Worm (Caenorhabditis elegans) whole organism, L1 larva: Measurements from ENCODE around the gene F31F4.11.
A peak's percentile ranks its signal among the peaks of the same experiment; 100 is the strongest.

Experiments
- C04F5.9 ChIP-seq: sonication (generic microtip); optimal IDR thresholded peaks from 2 replicates; lab custom pipeline; 2016; ENCODE audit warnings: missing genetic modification characterization, missing compliant biosample characterization
- C16A3.4 ChIP-seq: fragments of 150-350 bp; optimal IDR thresholded peaks from 2 replicates; lab custom pipeline; 2014; ENCODE audit warnings: missing biosample characterization, missing genetic modification characterization
- ceh-63 ChIP-seq: fragments of 200-800 bp; sonication (Bioruptor generic); optimal IDR thresholded peaks from 2 replicates; lab custom pipeline; 2018; ENCODE audit warnings: mild to moderate bottlenecking, missing genetic modification characterization, missing compliant biosample characterization
- ceh-82 ChIP-seq, 3 experiments: fragments of 150-350 bp in 1 of 3; sonication (generic microtip) in 2 of 3; optimal IDR thresholded peaks; 2 replicates each; lab custom pipeline; 2014 to 2017; ENCODE audit warnings: missing biosample characterization in 3 of 3, missing genetic modification characterization in 3 of 3
- ceh-90 ChIP-seq: sonication (generic microtip); optimal IDR thresholded peaks from 2 replicates; lab custom pipeline; 2016; ENCODE audit warnings: missing genetic modification characterization, missing compliant biosample characterization
- ces-1 ChIP-seq: fragments of 150-350 bp; optimal IDR thresholded peaks from 2 replicates; lab custom pipeline; 2014; ENCODE audit warnings: missing biosample characterization, missing genetic modification reagents, missing genetic modification characterization
- dsc-1 ChIP-seq: sonication (generic microtip); optimal IDR thresholded peaks from 2 replicates; lab custom pipeline; 2016; ENCODE audit warnings: mild to moderate bottlenecking, missing genetic modification characterization, missing compliant biosample characterization
- efl-3 ChIP-seq: fragments of 200-800 bp; sonication (Bioruptor generic); optimal IDR thresholded peaks from 2 replicates; lab custom pipeline; 2018; ENCODE audit warnings: mild to moderate bottlenecking, missing genetic modification characterization, missing compliant biosample characterization
- egl-27 ChIP-seq, 2 experiments: fragments of 150-350 bp in 1 of 2; sonication (generic microtip); optimal IDR thresholded peaks; 3 replicates each; lab custom pipeline; 2017 to 2018; ENCODE audit warnings: missing biosample characterization in 2 of 2, missing genetic modification characterization in 2 of 2, missing genetic modification reagents in 2 of 2
- elt-3 ChIP-seq, 6 experiments: fragments of 150-350 bp in 1 of 6; sonication (generic microtip); optimal IDR thresholded peaks; 2 replicates each; lab custom pipeline; 2017 to 2018; ENCODE audit warnings: missing biosample characterization in 6 of 6, missing genetic modification characterization in 6 of 6, inconsistent platforms in 1 of 6
- ets-5 ChIP-seq: fragments of 200-800 bp; sonication (Bioruptor generic); IDR thresholded peaks from 2 replicates; pipeline ENCODE4 v1.3.6; 2022; ENCODE audit warnings: missing genetic modification characterization, missing compliant biosample characterization
- fkh-4 ChIP-seq: sonication (generic microtip); optimal IDR thresholded peaks from 2 replicates; lab custom pipeline; 2016; ENCODE audit warnings: missing compliant biosample characterization, missing genetic modification characterization, borderline replicate concordance
- grh-1 ChIP-seq: fragments of 200-800 bp; sonication (Bioruptor generic); IDR thresholded peaks from 2 replicates; pipeline ENCODE4 v1.3.6; 2022; ENCODE audit warnings: missing genetic modification reagents, missing genetic modification characterization, missing compliant biosample characterization
- hlh-17 ChIP-seq: fragments of 200-800 bp; sonication (Bioruptor generic); optimal IDR thresholded peaks from 2 replicates; lab custom pipeline; 2018; ENCODE audit warnings: missing genetic modification characterization, mild to moderate bottlenecking, missing compliant biosample characterization, moderate library complexity, borderline replicate concordance
- hlh-4 ChIP-seq: sonication (generic microtip); optimal IDR thresholded peaks from 2 replicates; lab custom pipeline; 2016; ENCODE audit warnings: mild to moderate bottlenecking, missing genetic modification characterization, missing compliant biosample characterization
- irx-1 ChIP-seq: sonication (generic microtip); optimal IDR thresholded peaks from 2 replicates; lab custom pipeline; 2016; ENCODE audit warnings: missing genetic modification characterization, missing compliant biosample characterization
- isw-1 ChIP-seq: fragments of 200-800 bp; sonication (Bioruptor generic); IDR thresholded peaks from 2 replicates; pipeline ENCODE4 v1.3.6; 2022; ENCODE audit warnings: missing genetic modification characterization, missing compliant biosample characterization
- lsy-2 ChIP-seq, 2 experiments: fragments of 150-350 bp; optimal IDR thresholded peaks; 2 replicates each; lab custom pipeline; 2014; ENCODE audit warnings: missing biosample characterization in 2 of 2, missing genetic modification characterization in 2 of 2
- nhr-12 ChIP-seq: sonication (generic microtip); optimal IDR thresholded peaks from 2 replicates; lab custom pipeline; 2017; ENCODE audit warnings: missing biosample characterization, missing genetic modification characterization
- nhr-47 ChIP-seq: sonication (generic microtip); optimal IDR thresholded peaks from 2 replicates; lab custom pipeline; 2016; ENCODE audit warnings: mild to moderate bottlenecking, missing genetic modification characterization, moderate library complexity, missing compliant biosample characterization
- nhr-71 ChIP-seq: sonication (generic microtip); optimal IDR thresholded peaks from 2 replicates; lab custom pipeline; 2016; ENCODE audit warnings: mild to moderate bottlenecking, missing genetic modification characterization, moderate library complexity, missing compliant biosample characterization
- nhr-77 ChIP-seq: fragments of 150-350 bp; optimal IDR thresholded peaks from 2 replicates; lab custom pipeline; 2014; ENCODE audit warnings: missing biosample characterization, missing genetic modification characterization
- nhr-84 ChIP-seq: sonication (generic microtip); optimal IDR thresholded peaks from 2 replicates; lab custom pipeline; 2017; ENCODE audit warnings: missing biosample characterization, missing genetic modification characterization
- nhr-90 ChIP-seq: sonication (generic microtip); optimal IDR thresholded peaks from 2 replicates; lab custom pipeline; 2016; ENCODE audit warnings: mild to moderate bottlenecking, missing genetic modification characterization, missing compliant biosample characterization; ENCODE audit not compliant: poor library complexity
- pax-3 ChIP-seq: fragments of 200-800 bp; sonication (Bioruptor generic); optimal IDR thresholded peaks from 2 replicates; lab custom pipeline; 2018; ENCODE audit warnings: mild to moderate bottlenecking, missing genetic modification characterization, moderate library complexity, missing compliant biosample characterization
- skn-1 ChIP-seq: fragments of 150-350 bp; optimal IDR thresholded peaks from 2 replicates; lab custom pipeline; 2014; ENCODE audit warnings: missing biosample characterization, missing genetic modification characterization
- snpc-4 ChIP-seq: fragments of 150-350 bp; optimal IDR thresholded peaks from 2 replicates; lab custom pipeline; 2014; ENCODE audit warnings: missing biosample characterization, missing genetic modification characterization
- snu-23 ChIP-seq: sonication (generic microtip); optimal IDR thresholded peaks from 2 replicates; lab custom pipeline; 2016; ENCODE audit warnings: missing genetic modification characterization, missing compliant biosample characterization
- sox-4 ChIP-seq: sonication (generic microtip); optimal IDR thresholded peaks from 2 replicates; lab custom pipeline; 2016; ENCODE audit warnings: missing genetic modification characterization, missing compliant biosample characterization
- unc-98 ChIP-seq: fragments of 200-800 bp; sonication (Bioruptor generic); IDR thresholded peaks from 2 replicates; pipeline ENCODE4 v1.3.6; 2022; ENCODE audit warnings: missing genetic modification characterization, missing compliant biosample characterization
- vab-15 ChIP-seq: sonication (generic microtip); optimal IDR thresholded peaks from 2 replicates; lab custom pipeline; 2017; ENCODE audit warnings: missing genotype, mild to moderate bottlenecking, missing genetic modification characterization, missing compliant biosample characterization
- xbp-1 ChIP-seq: sonication (generic microtip); optimal IDR thresholded peaks from 2 replicates; lab custom pipeline; 2016; ENCODE audit warnings: missing genetic modification characterization, missing compliant biosample characterization
- zag-1 ChIP-seq: fragments of 150-350 bp; optimal IDR thresholded peaks from 2 replicates; lab custom pipeline; 2014; ENCODE audit warnings: missing biosample characterization, missing genetic modification characterization
- zip-4 ChIP-seq: fragments of 200-800 bp; sonication (Bioruptor generic); optimal IDR thresholded peaks from 2 replicates; lab custom pipeline; 2018; ENCODE audit warnings: mild to moderate bottlenecking, missing genetic modification characterization, moderate library complexity, missing compliant biosample characterization

F31F4.11 gene

ce11 chrV:664337-664847, at the start of gene F31F4.11, which contains the start of gene srh-266:
Gene F31F4.11 (minus strand): TSS chrV:664437.
Gene srh-266 (plus strand): TSS chrV:664797.
- peak; percentile 14 for TF ChIP-seq hlh-4 (tag; lab: Kevin White, UChicago)
- no peak for TF ChIP-seq snu-23
- no peak for TF ChIP-seq C04F5.9 (tag; lab: Kevin White, UChicago)
- TF ChIP-seq vab-15 (tag; lab: Kevin White, UChicago) = no peak

DNA sequence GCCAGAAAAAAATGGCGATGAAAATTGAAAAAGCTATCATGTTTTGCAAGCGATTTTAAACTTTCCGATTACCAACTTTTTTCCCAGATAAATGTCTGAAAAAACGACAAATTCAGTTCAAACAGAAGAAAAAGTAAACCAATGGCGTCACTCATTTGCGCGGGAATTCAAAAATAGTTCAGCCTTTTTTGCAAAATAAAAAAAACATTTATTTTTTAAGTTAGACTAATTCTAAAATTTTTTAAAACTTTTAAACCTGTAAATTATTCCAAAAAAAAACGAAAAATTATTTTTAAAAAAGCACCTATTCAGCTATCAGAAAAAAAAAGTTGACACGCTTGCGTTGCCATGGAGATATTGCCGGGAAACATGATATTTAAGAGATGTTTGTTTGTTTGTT, 48.6 kb upstream of the F31F4.11 start, which contains the start of gene cyp-33C11:
TSS of gene cyp-33C11 (minus strand) at position 101 of the 400 bp plus-strand sequence.
- no peak for TF ChIP-seq dsc-1 (tag; lab: Kevin White, UChicago)
- no peak for TF ChIP-seq zip-4 (GFP tag; lab: Kevin White, UChicago)
- no peak for TF ChIP-seq hlh-17 (GFP tag; lab: Kevin White, UChicago)
- TF ChIP-seq nhr-47 (tag; lab: Kevin White, UChicago) = no peak
- TF ChIP-seq nhr-71 = no peak
- TF ChIP-seq nhr-90 (tag; lab: Kevin White, UChicago) = no peak
- TF ChIP-seq skn-1 = no peak
- no peak for TF ChIP-seq nhr-77 (tag; lab: Kevin White, UChicago)
- TF ChIP-seq ces-1 (GFP tag; lab: Kevin White, UChicago) = no peak
- TF ChIP-seq sox-4 = no peak
- TF ChIP-seq irx-1 (tag; lab: Kevin White, UChicago) = no peak
- TF ChIP-seq zag-1 (tag; lab: Kevin White, UChicago) = no peak
- no peak for TF ChIP-seq grh-1
- TF ChIP-seq xbp-1 (tag; lab: Kevin White, UChicago) = no peak
- no peak for TF ChIP-seq efl-3
- TF ChIP-seq ceh-82 (tag; optimal IDR thresholded peaks at IDR 0.05; lab: Kevin White, UChicago) = no peak
- TF ChIP-seq isw-1 (GFP tag; lab: Robert Waterston, UW) = no peak

- TF ChIP-seq hlh-4 (tag; lab: Kevin White, UChicago) = no peak
- no peak for TF ChIP-seq elt-3 (tag; optimal IDR thresholded peaks at IDR 0.05; lab: Kevin White, UChicago)
- TF ChIP-seq ceh-63 = no peak
- no peak for TF ChIP-seq ceh-90
- no peak for TF ChIP-seq snpc-4 (tag; lab: Kevin White, UChicago)
- no peak for TF ChIP-seq unc-98 (GFP tag; lab: Robert Waterston, UW)
- TF ChIP-seq, all 84 proteins: peak for 0
Measured at ce11 chrV:708808-709207, 44.6 kb upstream of the F31F4.11 start, which contains the start of gene srbc-39. Gene srbc-39 (plus strand): TSS chrV:709108.

- no peak for TF ChIP-seq nhr-12 (tag; lab: Kevin White, UChicago)
- no peak for TF ChIP-seq pax-3 (tag; lab: Kevin White, UChicago)
- no peak for TF ChIP-seq ces-1 (GFP tag; lab: Kevin White, UChicago)
- TF ChIP-seq lsy-2 (tag; optimal IDR thresholded peaks at IDR 0.05; lab: Kevin White, UChicago) = no peak
- no peak for TF ChIP-seq hlh-4 (tag; lab: Kevin White, UChicago)
- no peak for TF ChIP-seq nhr-84 (tag; lab: Kevin White, UChicago)
- no peak for TF ChIP-seq unc-98 (GFP tag; lab: Robert Waterston, UW)
- no peak for TF ChIP-seq skn-1
- TF ChIP-seq ets-5 (GFP tag; lab: Robert Waterston, UW) = no peak
- TF ChIP-seq zip-4 (GFP tag; lab: Kevin White, UChicago) = no peak
- TF ChIP-seq ceh-90 = no peak
Measured at ce11 chrV:706918-707317, 42.7 kb upstream of the F31F4.11 start, which contains the start of gene srbc-38. Gene srbc-38 (plus strand): TSS chrV:707218.

DNA sequence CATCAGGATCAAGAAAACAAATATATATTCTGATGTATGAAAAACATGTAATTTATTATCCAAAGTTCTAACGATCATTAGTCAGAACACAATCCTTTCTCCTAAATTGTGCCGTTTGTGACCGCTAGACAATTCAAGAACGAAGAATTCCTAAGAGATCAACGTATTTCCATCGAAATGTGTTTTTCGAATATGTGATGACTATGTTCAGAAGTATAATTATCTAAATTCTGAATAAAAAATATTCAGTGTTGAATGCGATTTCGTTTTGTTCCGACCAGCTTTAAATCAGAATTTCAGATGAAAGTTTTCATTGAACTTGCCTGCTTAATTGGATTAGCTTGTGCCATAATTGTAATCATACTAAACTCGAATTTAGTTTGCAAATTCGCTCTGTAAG, 38.0 kb upstream of the F31F4.11 start, which contains the start of gene srbc-37:
TSS of gene srbc-37 (plus strand) at position 301 of the 400 bp plus-strand sequence.
- TF ChIP-seq egl-27 (tag; optimal IDR thresholded peaks at IDR 0.05; lab: Kevin White, UChicago) (no peak), irx-1 (tag; lab: Kevin White, UChicago) (no peak), vab-15 (tag; lab: Kevin White, UChicago) (no peak), xbp-1 (tag; lab: Kevin White, UChicago) (no peak), C16A3.4 (tag; lab: Kevin White, UChicago) (no peak), fkh-4 (no peak)
